Fruit fly (Drosophila melanogaster) whole organism, embryonic: ENCODE data around the gene sima.

Source experiments
- Antp ChIP-seq: fragments of 200-800 bp; sonication (Bioruptor generic); optimal IDR thresholded peaks from 3 replicates; lab custom pipeline; 2016; ENCODE audit warnings: missing biosample characterization, missing genetic modification characterization
- Asciz ChIP-seq: fragments of 200-800 bp; sonication (Bioruptor generic); optimal IDR thresholded peaks from 2 replicates; lab custom pipeline; 2017; ENCODE audit warnings: missing biosample characterization, mild to moderate bottlenecking, missing genetic modification characterization, missing genetic modification reagents
- Atf-2 ChIP-seq: fragments of 200-800 bp; sonication (Bioruptor generic); optimal IDR thresholded peaks from 2 replicates; lab custom pipeline; 2016; ENCODE audit warnings: missing biosample characterization, missing genetic modification characterization
- CG10321 ChIP-seq: fragments of 200-800 bp; sonication (Bioruptor generic); IDR thresholded peaks from 2 replicates; pipeline ENCODE4 v1.3.6; 2022; ENCODE audit warnings: missing biosample characterization, missing genetic modification characterization
- CG10959 ChIP-seq: fragments of 200-800 bp; sonication (Bioruptor generic); IDR thresholded peaks from 2 replicates; pipeline ENCODE4 v1.3.6; 2022; ENCODE audit warnings: missing biosample characterization, missing genetic modification characterization
- CG11723 ChIP-seq: fragments of 200-800 bp; sonication (Bioruptor generic); optimal IDR thresholded peaks from 2 replicates; lab custom pipeline; 2017; ENCODE audit warnings: missing biosample characterization, mild to moderate bottlenecking, missing genetic modification characterization
- CG12744 ChIP-seq: fragments of 200-800 bp; sonication (Bioruptor generic); optimal IDR thresholded peaks from 2 replicates; lab custom pipeline; 2016; ENCODE audit warnings: missing biosample characterization, missing genetic modification characterization
- CG14710 ChIP-seq: fragments of 200-800 bp; sonication (Bioruptor generic); optimal IDR thresholded peaks from 3 replicates; lab custom pipeline; 2019; ENCODE audit warnings: missing biosample characterization, mild to moderate bottlenecking, missing genetic modification characterization, moderate library complexity
- CG15601 ChIP-seq: fragments of 200-800 bp; sonication (Bioruptor generic); optimal IDR thresholded peaks from 3 replicates; lab custom pipeline; 2019; ENCODE audit warnings: missing biosample characterization, mild to moderate bottlenecking, missing genetic modification characterization, moderate library complexity
- CG17802 ChIP-seq: fragments of 200-800 bp; sonication (Bioruptor generic); optimal IDR thresholded peaks from 2 replicates; lab custom pipeline; 2018; ENCODE audit warnings: missing biosample characterization, mild to moderate bottlenecking, missing genetic modification characterization, moderate library complexity
- CG31224 ChIP-seq: fragments of 200-800 bp; sonication (Bioruptor generic); IDR thresholded peaks from 2 replicates; pipeline ENCODE4 v1.3.6; 2022; ENCODE audit warnings: missing biosample characterization, missing genetic modification characterization
- CG34376 ChIP-seq: fragments of 200-800 bp; sonication (Bioruptor generic); optimal IDR thresholded peaks from 2 replicates; lab custom pipeline; 2018; ENCODE audit warnings: missing biosample characterization, mild to moderate bottlenecking, missing genetic modification characterization
- CG4282 ChIP-seq: fragments of 200-800 bp; sonication (Bioruptor generic); optimal IDR thresholded peaks from 2 replicates; lab custom pipeline; 2016; ENCODE audit warnings: missing biosample characterization, missing genetic modification characterization
- CG6272 ChIP-seq: fragments of 200-800 bp; sonication (Bioruptor generic); IDR thresholded peaks from 2 replicates; pipeline ENCODE4 v1.3.6; 2022; ENCODE audit warnings: missing biosample characterization, missing genetic modification characterization
- CG7556 ChIP-seq: fragments of 200-800 bp; sonication (Bioruptor generic); optimal IDR thresholded peaks from 2 replicates; lab custom pipeline; 2017; ENCODE audit warnings: missing biosample characterization, mild to moderate bottlenecking, missing genetic modification characterization
- CG7928 ChIP-seq: fragments of 200-800 bp; sonication (Bioruptor generic); optimal IDR thresholded peaks from 2 replicates; lab custom pipeline; 2017; ENCODE audit warnings: missing biosample characterization, mild to moderate bottlenecking, missing genetic modification characterization
- CG8765 ChIP-seq: fragments of 200-800 bp; sonication (Bioruptor generic); IDR thresholded peaks from 2 replicates; pipeline ENCODE4 v1.3.6; 2022; ENCODE audit warnings: missing biosample characterization, missing genetic modification characterization
- CG9437 ChIP-seq: fragments of 200-800 bp; sonication (Bioruptor generic); optimal IDR thresholded peaks from 2 replicates; lab custom pipeline; 2018; ENCODE audit warnings: missing biosample characterization, mild to moderate bottlenecking, missing genetic modification characterization
- CG9932 ChIP-seq: fragments of 200-800 bp; sonication (Bioruptor generic); IDR thresholded peaks from 2 replicates; pipeline ENCODE4 v1.3.6; 2022; ENCODE audit warnings: missing biosample characterization, missing genetic modification characterization
- D ChIP-seq, 2 experiments: fragments of 200-800 bp in 1 of 2; fragments of >200 bp in 1 of 2; sonication (Bioruptor generic) in 1 of 2; optimal IDR thresholded peaks; 2 replicates in 1 of 2; 3 replicates in 1 of 2; lab custom pipeline; 2017; ENCODE audit warnings: mild to moderate bottlenecking in 1 of 2, missing biosample characterization in 1 of 2, missing genetic modification characterization in 1 of 2, missing genetic modification reagents in 1 of 2
- D19A ChIP-seq: fragments of 200-800 bp; optimal IDR thresholded peaks from 3 replicates; lab custom pipeline; 2019; ENCODE audit warnings: missing biosample characterization, mild to moderate bottlenecking, missing genetic modification characterization, moderate library complexity
- Doc3 ChIP-seq: fragments of 200-800 bp; sonication (Bioruptor generic); IDR thresholded peaks from 3 replicates; pipeline ENCODE4 v1.3.6; 2022; ENCODE audit warnings: missing biosample characterization, missing genetic modification characterization; ENCODE audit not compliant: partially characterized antibody
- Drgx ChIP-seq: fragments of 200-800 bp; sonication (Bioruptor generic); IDR thresholded peaks from 2 replicates; pipeline ENCODE4 v1.3.6; 2022; ENCODE audit warnings: missing biosample characterization, missing genetic modification characterization
- E2f1 ChIP-seq: fragments of 200-800 bp; sonication (Bioruptor generic); IDR thresholded peaks from 2 replicates; pipeline ENCODE4 v1.3.6; 2022; ENCODE audit warnings: missing biosample characterization, missing genetic modification characterization
- H2.0 ChIP-seq: fragments of 200-800 bp; sonication (Bioruptor generic); IDR thresholded peaks from 2 replicates; pipeline ENCODE4 v1.3.6; 2022; ENCODE audit warnings: missing biosample characterization, missing genetic modification characterization
- HHEX ChIP-seq: fragments of 200-800 bp; sonication (Bioruptor generic); optimal IDR thresholded peaks from 3 replicates; lab custom pipeline; 2017; ENCODE audit warnings: missing biosample characterization, mild to moderate bottlenecking, missing genetic modification characterization, missing genetic modification reagents
- Hmx ChIP-seq: fragments of 200-800 bp; sonication (Bioruptor generic); optimal IDR thresholded peaks from 2 replicates; lab custom pipeline; 2016; ENCODE audit warnings: missing biosample characterization, missing genetic modification characterization
- Hr78 ChIP-seq, 2 experiments: fragments of 200-800 bp in 1 of 2; fragments of >200 bp in 1 of 2; sonication (Bioruptor generic) in 1 of 2; optimal IDR thresholded peaks; 2 replicates each; lab custom pipeline; 2017 to 2019; ENCODE audit warnings: missing biosample characterization in 2 of 2, missing genetic modification characterization in 2 of 2, mild to moderate bottlenecking in 1 of 2, moderate library complexity in 1 of 2
- MBD-R2 ChIP-seq: fragments of 200-800 bp; sonication (Bioruptor generic); IDR thresholded peaks from 2 replicates; pipeline ENCODE4 v1.3.6; 2022; ENCODE audit warnings: missing biosample characterization, missing genetic modification characterization
- Mrtf ChIP-seq: fragments of 200-800 bp; sonication (Bioruptor generic); IDR thresholded peaks from 3 replicates; pipeline ENCODE4 v1.3.6; 2022; ENCODE audit warnings: missing biosample characterization, missing genetic modification characterization
- Nf-YA ChIP-seq: fragments of 200-800 bp; sonication (Bioruptor generic); IDR thresholded peaks from 2 replicates; pipeline ENCODE4 v1.3.6; 2022; ENCODE audit warnings: missing biosample characterization, missing genetic modification characterization
- Oaz ChIP-seq: fragments of 200-800 bp; sonication (Bioruptor generic); IDR thresholded peaks from 2 replicates; pipeline ENCODE4 v1.3.6; 2022; ENCODE audit warnings: missing biosample characterization, missing genetic modification characterization
- Sry-δ ChIP-seq: fragments of 200-800 bp; sonication (Bioruptor generic); optimal IDR thresholded peaks from 2 replicates; lab custom pipeline; 2016; ENCODE audit warnings: missing biosample characterization, missing genetic modification characterization
- Xrp1 ChIP-seq: fragments of 200-800 bp; sonication (Bioruptor generic); IDR thresholded peaks from 2 replicates; pipeline ENCODE4 v1.3.6; 2022; ENCODE audit warnings: missing biosample characterization, missing genetic modification characterization
- bowl ChIP-seq: fragments of 200-800 bp; sonication (Bioruptor generic); IDR thresholded peaks from 2 replicates; pipeline ENCODE4 v1.3.6; 2022; ENCODE audit warnings: missing biosample characterization, missing genetic modification characterization
- cas ChIP-seq: fragments of 200-800 bp; sonication (Bioruptor generic); IDR thresholded peaks from 2 replicates; pipeline ENCODE4 v1.3.6; 2022; ENCODE audit warnings: missing biosample characterization, missing genetic modification characterization
- fd3F ChIP-seq: fragments of 200-800 bp; sonication (Bioruptor generic); optimal IDR thresholded peaks from 2 replicates; lab custom pipeline; 2018; ENCODE audit warnings: missing biosample characterization, mild to moderate bottlenecking, missing genetic modification characterization, moderate library complexity
- jigr1 ChIP-seq: fragments of 200-800 bp; sonication (Bioruptor generic); IDR thresholded peaks from 3 replicates; pipeline ENCODE4 v1.3.6; 2022; ENCODE audit warnings: missing biosample characterization, missing genetic modification characterization
- jumu ChIP-seq: fragments of 200-800 bp; sonication (Bioruptor generic); optimal IDR thresholded peaks from 3 replicates; lab custom pipeline; 2016; ENCODE audit warnings: missing biosample characterization, missing genetic modification characterization
- luna ChIP-seq: fragments of 200-800 bp; sonication (Bioruptor generic); optimal IDR thresholded peaks from 2 replicates; lab custom pipeline; 2016; ENCODE audit warnings: missing biosample characterization, missing genetic modification characterization
- mirr ChIP-seq: fragments of 200-800 bp; sonication (Bioruptor generic); optimal IDR thresholded peaks from 3 replicates; lab custom pipeline; 2018; ENCODE audit warnings: missing biosample characterization, mild to moderate bottlenecking, missing genetic modification characterization
- nmo ChIP-seq: fragments of 200-800 bp; sonication (Bioruptor generic); optimal IDR thresholded peaks from 2 replicates; lab custom pipeline; 2018; ENCODE audit warnings: missing biosample characterization, mild to moderate bottlenecking, missing genetic modification characterization, moderate library complexity
- nom ChIP-seq: fragments of 200-800 bp; sonication (Bioruptor generic); optimal IDR thresholded peaks from 2 replicates; lab custom pipeline; 2017; ENCODE audit warnings: missing biosample characterization, missing genetic modification characterization, mild to moderate bottlenecking, moderate library complexity, missing genetic modification reagents
- pb ChIP-seq: fragments of 200-800 bp; sonication (Bioruptor generic); optimal IDR thresholded peaks from 3 replicates; lab custom pipeline; 2016; ENCODE audit warnings: missing biosample characterization, missing genetic modification characterization
- ro ChIP-seq: fragments of 200-800 bp; sonication (Bioruptor generic); IDR thresholded peaks from 2 replicates; pipeline ENCODE4 v1.3.6; 2022; ENCODE audit warnings: missing biosample characterization, missing genetic modification characterization
- run ChIP-seq: fragments of 200-800 bp; sonication (Bioruptor generic); optimal IDR thresholded peaks from 3 replicates; lab custom pipeline; 2018; ENCODE audit warnings: missing biosample characterization, mild to moderate bottlenecking, missing genetic modification characterization
- sob ChIP-seq: fragments of 200-800 bp; sonication (Bioruptor generic); IDR thresholded peaks from 2 replicates; pipeline ENCODE4 v1.3.6; 2022; ENCODE audit warnings: missing biosample characterization, missing genetic modification characterization
- stwl ChIP-seq: fragments of 200-800 bp; sonication (Bioruptor generic); optimal IDR thresholded peaks from 3 replicates; lab custom pipeline; 2018; ENCODE audit warnings: missing biosample characterization, mild to moderate bottlenecking, missing genetic modification characterization, moderate library complexity
- toy ChIP-seq: fragments of 200-800 bp; sonication (Bioruptor generic); IDR thresholded peaks from 2 replicates; pipeline ENCODE4 v1.3.6; 2022; ENCODE audit warnings: missing biosample characterization, missing genetic modification characterization
- vvl ChIP-seq: fragments of 200-800 bp; sonication (Bioruptor generic); IDR thresholded peaks from 2 replicates; pipeline ENCODE4 v1.3.6; 2022; ENCODE audit warnings: missing biosample characterization, missing genetic modification characterization
- zen ChIP-seq: fragments of 200-800 bp; sonication (Bioruptor generic); optimal IDR thresholded peaks from 3 replicates; lab custom pipeline; 2018; ENCODE audit warnings: missing biosample characterization, mild to moderate bottlenecking, missing genetic modification characterization, moderate library complexity

Gene sima

dm6 chr3R:30061154-30061482 lies 3.0 kb downstream of the sima start (continued):
- TF ChIP-seq CG31224 (GFP tag; lab: Robert Waterston, UW): peak; percentile 71
- TF ChIP-seq Sry-δ (GFP tag; lab: Kevin White, UChicago): peak; percentile 52
- TF ChIP-seq H2.0 (GFP tag; lab: Robert Waterston, UW): peak; percentile 91
- peak; percentile 52; the same call in 1 of the 2 replicates for TF ChIP-seq cas (GFP tag; lab: Robert Waterston, UW)
- TF ChIP-seq toy (GFP tag; lab: Robert Waterston, UW): 0 out of 2 replicates have a peak, but pooled peaks have one; percentile 36
- peak; percentile 90 for TF ChIP-seq CG14710
- TF ChIP-seq Atf-2: peak; percentile 54
- peak; percentile 82 for TF ChIP-seq CG17802
- TF ChIP-seq CG7556 (GFP tag; lab: Kevin White, UChicago): peak; percentile 81
- peak; percentile 41 for TF ChIP-seq mirr (GFP tag; lab: Kevin White, UChicago)
- peak; percentile 85 for TF ChIP-seq HHEX
- peak; percentile 95 for TF ChIP-seq vvl (GFP tag; lab: Robert Waterston, UW)
- TF ChIP-seq D19A: peak; percentile 90
- peak; percentile 94 for TF ChIP-seq Xrp1 (GFP tag; lab: Robert Waterston, UW)
- peak; percentile 78 for TF ChIP-seq CG10959 (GFP tag; lab: Robert Waterston, UW)
- TF ChIP-seq nmo (GFP tag; lab: Kevin White, UChicago): peak; percentile 94
- TF ChIP-seq Drgx (GFP tag; lab: Robert Waterston, UW): peak; percentile 91
- TF ChIP-seq CG8765 (GFP tag; lab: Robert Waterston, UW): no peak; the same call in 1 of the 2 replicates
- peak; percentile 96 for TF ChIP-seq Asciz (GFP tag; lab: Kevin White, UChicago)
- TF ChIP-seq MBD-R2 (GFP tag; lab: Robert Waterston, UW): peak; percentile 74
- TF ChIP-seq CG7928: peak; percentile 17
- peak; percentile 75 for TF ChIP-seq jigr1 (GFP tag; lab: Robert Waterston, UW)
- TF ChIP-seq CG6272 (GFP tag; lab: Robert Waterston, UW): peak; percentile 72
- peak; percentile 88 for TF ChIP-seq sob
- TF ChIP-seq CG9437 (GFP tag; lab: Kevin White, UChicago): peak; percentile 46
- TF ChIP-seq CG10321 (GFP tag; lab: Robert Waterston, UW): peak; percentile 58; the same call in 1 of the 2 replicates
- TF ChIP-seq CG11723: peak; percentile 83
- peak; percentile 84 for TF ChIP-seq Oaz (GFP tag; lab: Robert Waterston, UW)
- peak; percentile 89 for TF ChIP-seq bowl
- TF ChIP-seq zen: peak; percentile 79
- peak; percentile 52 for TF ChIP-seq fd3F
- peak; percentile 88 for TF ChIP-seq Antp
- TF ChIP-seq stwl: peak; percentile 20
- peak; percentile 38; the same call in 1 of the 2 replicates for TF ChIP-seq ro
- TF ChIP-seq CG15601: peak; percentile 54
- peak; percentile 78 for TF ChIP-seq nom (GFP tag; lab: Kevin White, UChicago)
- peak; percentile 50 for TF ChIP-seq CG12744 (GFP tag; lab: Kevin White, UChicago)
- TF ChIP-seq D (optimal IDR thresholded peaks at IDR 0.05; lab: Kevin White, UChicago): no peak
- peak; percentile 93 for TF ChIP-seq D (GFP tag; optimal IDR thresholded peaks at IDR 0.05; lab: Kevin White, UChicago)
- TF ChIP-seq Doc3: no peak
- peak; percentile 92 for TF ChIP-seq E2f1 (GFP tag; lab: Robert Waterston, UW)
- peak; percentile 88 for TF ChIP-seq jumu (GFP tag; lab: Kevin White, UChicago)
- TF ChIP-seq Mrtf (GFP tag; lab: Robert Waterston, UW): peak; percentile 89
- TF ChIP-seq CG34376 (GFP tag; lab: Kevin White, UChicago): peak; percentile 37
- TF ChIP-seq pb (GFP tag; lab: Kevin White, UChicago): peak; percentile 73
- TF ChIP-seq luna (GFP tag; lab: Kevin White, UChicago): peak; percentile 20
- TF ChIP-seq Hmx (GFP tag; lab: Kevin White, UChicago): peak; percentile 40
- peak; percentile 88 for TF ChIP-seq run
- TF ChIP-seq CG9932: peak; percentile 68
- TF ChIP-seq CG4282 (GFP tag; lab: Kevin White, UChicago): no peak
- TF ChIP-seq Hr78 (GFP tag; optimal IDR thresholded peaks at IDR 0.05; lab: Kevin White, UChicago): peak in 1 of 2 experiments; percentile 76
- peak; percentile 93 for TF ChIP-seq Nf-YA (GFP tag; lab: Robert Waterston, UW)
